Comparison of ENCODE assay signal across 1 worm cellular context in genomic region chrII:4507669-4508068, ce11.
TF ChIP-seq lines count a peak whose summit lies in the region.

No protein-coding gene starts in this region.

TF ChIP-seq in whole organism, L4 larva, 104 proteins besides CTCF, POLR2A, EP300 and RAD21 (continued from another document):
- TF ChIP-seq mep-1 (tag; optimal IDR thresholded peaks at IDR 0.05; lab: Kevin White, UChicago) = peak; percentile 26
